Worm (Caenorhabditis elegans) whole organism, late embryonic: ENCODE results near the gene C17B7.8.

ENCODE experiments used
- ama-1 ChIP-seq: fragments of 150-350 bp; optimal IDR thresholded peaks from 2 replicates; lab custom pipeline; 2014
- ceh-2 ChIP-seq: sonication (generic microtip); optimal IDR thresholded peaks from 2 replicates; lab custom pipeline; 2016; ENCODE audit warnings: missing genotype, missing genetic modification characterization, missing compliant biosample characterization
- ceh-24 ChIP-seq: sonication (generic microtip); optimal IDR thresholded peaks from 2 replicates; lab custom pipeline; 2016; ENCODE audit warnings: mild to moderate bottlenecking, missing genetic modification characterization, missing compliant biosample characterization
- elt-2 ChIP-seq: sonication (generic microtip); optimal IDR thresholded peaks from 2 replicates; lab custom pipeline; 2016; ENCODE audit warnings: missing genetic modification reagents, missing genetic modification characterization, missing compliant biosample characterization
- hlh-13 ChIP-seq: fragments of 200-800 bp; sonication (Bioruptor generic); optimal IDR thresholded peaks from 2 replicates; lab custom pipeline; 2018; ENCODE audit warnings: mild to moderate bottlenecking, missing genetic modification characterization, missing compliant biosample characterization
- nhr-11 ChIP-seq: fragments of 150-350 bp; optimal IDR thresholded peaks from 2 replicates; lab custom pipeline; 2014; ENCODE audit warnings: missing biosample characterization, missing genetic modification characterization
- npax-4 ChIP-seq: sonication (generic microtip); optimal IDR thresholded peaks from 2 replicates; lab custom pipeline; 2016; ENCODE audit warnings: missing genetic modification characterization, missing compliant biosample characterization
- odd-2 ChIP-seq: sonication (generic microtip); optimal IDR thresholded peaks from 2 replicates; lab custom pipeline; 2017; ENCODE audit warnings: antibody characterized with exemption, mild to moderate bottlenecking, missing genetic modification characterization, missing compliant biosample characterization
- pax-1 ChIP-seq: fragments of 150-350 bp; optimal IDR thresholded peaks from 2 replicates; lab custom pipeline; 2014; ENCODE audit warnings: missing biosample characterization, missing genetic modification characterization
- pha-2 ChIP-seq: sonication (generic microtip); optimal IDR thresholded peaks from 2 replicates; lab custom pipeline; 2017; ENCODE audit warnings: mild to moderate bottlenecking, missing genetic modification characterization, missing compliant biosample characterization
- pha-4 ChIP-seq: fragments of 150-350 bp; optimal IDR thresholded peaks from 2 replicates; lab custom pipeline; 2018; ENCODE audit warnings: missing biosample characterization, missing genetic modification reagents, missing genetic modification characterization
- ref-2 ChIP-seq: sonication (generic microtip); optimal IDR thresholded peaks from 2 replicates; lab custom pipeline; 2016; ENCODE audit warnings: missing genetic modification characterization, missing compliant biosample characterization
- zip-5 ChIP-seq: sonication (generic microtip); optimal IDR thresholded peaks from 2 replicates; lab custom pipeline; 2016; ENCODE audit warnings: missing genetic modification characterization, missing compliant biosample characterization

- TF ChIP-seq nhr-11: no peak
- no peak for TF ChIP-seq ceh-2 (tag; lab: Kevin White, UChicago)
- no peak for TF ChIP-seq npax-4 (tag; lab: Kevin White, UChicago)
- TF ChIP-seq pha-4 (tag; lab: Kevin White, UChicago): no peak
- no peak for TF ChIP-seq odd-2 (tag; lab: Kevin White, UChicago)
- no peak for TF ChIP-seq pax-1 (tag; lab: Kevin White, UChicago)
- no peak for TF ChIP-seq hlh-13 (GFP tag; lab: Kevin White, UChicago)
- TF ChIP-seq zip-5: no peak
- no peak for TF ChIP-seq ceh-24 (tag; lab: Kevin White, UChicago)
- no peak for TF ChIP-seq ref-2 (tag; lab: Kevin White, UChicago)
- no peak for TF ChIP-seq pha-2 (tag; lab: Kevin White, UChicago)
- TF ChIP-seq ama-1: no peak
- TF ChIP-seq elt-2 (tag; lab: Kevin White, UChicago): no peak
Observed at ce11 chrV:3312067-3312666, 11.9 kb downstream of the C17B7.8 start, which contains the start of gene arrd-18.
